Worm (Caenorhabditis elegans): ENCODE measurements around the gene C47A4.5.

DNA sequence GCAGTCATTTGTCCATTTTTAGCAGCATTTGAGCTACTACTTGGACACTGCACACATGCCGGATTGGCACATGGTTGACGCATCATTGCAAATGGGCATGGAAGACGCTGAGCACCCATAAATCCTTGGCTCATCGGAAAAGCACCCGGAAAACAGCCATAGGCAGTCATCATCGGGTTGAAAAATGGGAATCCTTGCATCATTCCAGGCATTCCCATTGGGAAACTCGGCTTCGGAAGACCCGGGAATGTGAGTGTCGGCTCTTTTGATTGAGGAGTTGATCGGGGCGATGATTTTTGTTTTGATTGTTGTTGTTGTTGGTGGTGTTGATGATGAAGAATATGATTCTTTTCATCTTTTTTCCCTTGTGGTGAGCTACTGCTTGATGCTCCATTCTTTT, 42.8 kb upstream of the C47A4.5 start:
- TF ChIP-seq unc-39 (tag; optimal IDR thresholded peaks at IDR 0.05) (no peak), elt-1 (tag; optimal IDR thresholded peaks at IDR 0.05; ENCODE audit: borderline replicate concordance, insufficient read depth) (no peak), sem-2 (GFP tag; optimal IDR thresholded peaks at IDR 0.05) (no peak), pha-4 (tag; optimal IDR thresholded peaks at IDR 0.05) (no peak), snpc-4 (tag; optimal IDR thresholded peaks at IDR 0.05) (no peak), hlh-1 (tag; optimal IDR thresholded peaks at IDR 0.05) (no peak), nhr-237 (tag; optimal IDR thresholded peaks at IDR 0.05) (no peak), lsy-2 (tag; optimal IDR thresholded peaks at IDR 0.05) (no peak), cnd-1 (tag; optimal IDR thresholded peaks at IDR 0.05) (no peak)
